Fruit fly (Drosophila melanogaster) whole organism, wandering third instar larva: ENCODE measurements around the gene CG17991.

Experiments
- Abd-B ChIP-seq: fragments of >200 bp; optimal IDR thresholded peaks from 2 replicates; lab custom pipeline; 2017; ENCODE audit warnings: missing biosample characterization, missing genetic modification characterization
- CG32264 ChIP-seq: fragments of 200-800 bp; sonication (Bioruptor generic); optimal IDR thresholded peaks from 2 replicates; lab custom pipeline; 2016; ENCODE audit warnings: missing biosample characterization, missing genetic modification characterization
- CG9705 ChIP-seq: fragments of 200-800 bp; sonication (Bioruptor generic); optimal IDR thresholded peaks from 2 replicates; lab custom pipeline; 2018; ENCODE audit warnings: missing biosample characterization, mild to moderate bottlenecking, missing genetic modification characterization
- CrebA ChIP-seq: fragments of 200-800 bp; sonication (Bioruptor generic); optimal IDR thresholded peaks from 2 replicates; lab custom pipeline; 2016; ENCODE audit warnings: missing biosample characterization, mild to moderate bottlenecking, missing genetic modification characterization, borderline replicate concordance
- Dfd ChIP-seq: fragments of >200 bp; optimal IDR thresholded peaks from 2 replicates; lab custom pipeline; 2017; ENCODE audit warnings: missing biosample characterization, missing genetic modification characterization
- Dif ChIP-seq: fragments of 200-275, 200-300 bp; sonication (Bioruptor generic); optimal IDR thresholded peaks from 2 replicates; lab custom pipeline; 2018; ENCODE audit warnings: missing biosample characterization, missing genetic modification characterization; ENCODE audit not compliant: partially characterized antibody
- GATAd ChIP-seq: sonication (Bioruptor generic); optimal IDR thresholded peaks from 2 replicates; lab custom pipeline; 2016; ENCODE audit warnings: missing biosample characterization, missing genetic modification characterization
- HLH106 ChIP-seq: fragments of 200-800 bp; optimal IDR thresholded peaks from 3 replicates; lab custom pipeline; 2019; ENCODE audit warnings: missing biosample characterization, mild to moderate bottlenecking, missing genetic modification characterization, moderate library complexity
- Hnf4 ChIP-seq: fragments of 200-800 bp; sonication (Bioruptor generic); optimal IDR thresholded peaks from 2 replicates; lab custom pipeline; 2016; ENCODE audit warnings: missing biosample characterization, mild to moderate bottlenecking, missing genetic modification characterization
- Hr78 ChIP-seq: fragments of >200 bp; optimal IDR thresholded peaks from 2 replicates; lab custom pipeline; 2017; ENCODE audit warnings: missing biosample characterization, missing genetic modification characterization
- Hr83 ChIP-seq: fragments of 200-300 bp; sonication (Bioruptor generic); optimal IDR thresholded peaks from 2 replicates; lab custom pipeline; 2016; ENCODE audit warnings: missing biosample characterization, mild to moderate bottlenecking, missing genetic modification characterization, moderate library complexity; ENCODE audit not compliant: poor library complexity, severe bottlenecking
- Jra ChIP-seq: sonication (Bioruptor generic); optimal IDR thresholded peaks from 2 replicates; lab custom pipeline; 2016; ENCODE audit warnings: missing biosample characterization, missing genetic modification characterization
- Mio ChIP-seq: sonication (Bioruptor generic); optimal IDR thresholded peaks from 2 replicates; lab custom pipeline; 2016; ENCODE audit warnings: missing biosample characterization, missing genetic modification characterization
- Myc ChIP-seq: fragments of >200 bp; optimal IDR thresholded peaks from 2 replicates; lab custom pipeline; 2017
- N ChIP-seq: fragments of >200 bp; optimal IDR thresholded peaks from 2 replicates; lab custom pipeline; 2018; ENCODE audit warnings: missing biosample characterization, missing external identifiers, missing genetic modification characterization
- OdsH ChIP-seq: fragments of 200-800 bp; sonication (Bioruptor generic); optimal IDR thresholded peaks from 2 replicates; lab custom pipeline; 2016; ENCODE audit warnings: missing biosample characterization, mild to moderate bottlenecking, missing genetic modification characterization
- Rel ChIP-seq, 2 experiments: fragments of 200-800 bp; sonication (Bioruptor generic) in 1 of 2; optimal IDR thresholded peaks; 2 replicates in 1 of 2; 3 replicates in 1 of 2; lab custom pipeline; 2016 to 2019; ENCODE audit warnings: mild to moderate bottlenecking in 2 of 2, missing biosample characterization in 2 of 2, missing genetic modification characterization in 2 of 2, moderate library complexity in 1 of 2
- Sp1 ChIP-seq: fragments of 200-800 bp; sonication (Bioruptor generic); optimal IDR thresholded peaks from 3 replicates; lab custom pipeline; 2019; ENCODE audit warnings: missing biosample characterization, mild to moderate bottlenecking, missing genetic modification characterization, moderate library complexity
- Vsx2 ChIP-seq: fragments of 200-300, 225-300 bp; sonication (Bioruptor generic); optimal IDR thresholded peaks from 2 replicates; lab custom pipeline; 2018; ENCODE audit warnings: missing biosample characterization, missing genetic modification characterization; ENCODE audit not compliant: partially characterized antibody
- br ChIP-seq: fragments of 200-800 bp; sonication (Bioruptor generic); optimal IDR thresholded peaks from 2 replicates; lab custom pipeline; 2016; ENCODE audit warnings: missing biosample characterization, missing genetic modification characterization
- brk ChIP-seq: fragments of 200-800 bp; sonication (Bioruptor generic); optimal IDR thresholded peaks from 2 replicates; lab custom pipeline; 2016; ENCODE audit warnings: missing biosample characterization, mild to moderate bottlenecking, missing genetic modification characterization
- dl ChIP-seq, 2 experiments: fragments of 175-275, 200-275 bp in 1 of 2; fragments of 200-275 bp in 1 of 2; sonication (Bioruptor generic); optimal IDR thresholded peaks; lab custom pipeline; 2018; ENCODE audit warnings: mild to moderate bottlenecking in 2 of 2, missing biosample characterization in 2 of 2, missing genetic modification characterization in 2 of 2, moderate library complexity in 2 of 2; ENCODE audit not compliant: partially characterized antibody in 2 of 2, insufficient read depth in 1 of 2
- dsf ChIP-seq: sonication (Bioruptor generic); optimal IDR thresholded peaks from 2 replicates; lab custom pipeline; 2016; ENCODE audit warnings: missing biosample characterization, missing genetic modification characterization, borderline replicate concordance
- ey ChIP-seq: fragments of 200-800 bp; sonication (Bioruptor generic); optimal IDR thresholded peaks from 2 replicates; lab custom pipeline; 2016; ENCODE audit warnings: missing biosample characterization, missing genetic modification characterization
- foxo ChIP-seq, 2 experiments: fragments of 200-800 bp; sonication (Bioruptor generic); optimal IDR thresholded peaks; 2 replicates in 1 of 2; 3 replicates in 1 of 2; lab custom pipeline; 2016 to 2017; ENCODE audit warnings: missing biosample characterization in 2 of 2, missing genetic modification characterization in 2 of 2
- fru ChIP-seq: fragments of 200-800 bp; sonication (Bioruptor generic); optimal IDR thresholded peaks from 3 replicates; lab custom pipeline; 2016; ENCODE audit warnings: missing biosample characterization, mild to moderate bottlenecking, missing genetic modification characterization
- h ChIP-seq: fragments of 200-800 bp; sonication (Bioruptor generic); optimal IDR thresholded peaks from 3 replicates; lab custom pipeline; 2016; ENCODE audit warnings: missing biosample characterization, mild to moderate bottlenecking, missing genetic modification characterization
- jim ChIP-seq: fragments of 175-275, 200-325 bp; sonication (Bioruptor generic); optimal IDR thresholded peaks from 2 replicates; lab custom pipeline; 2016; ENCODE audit warnings: missing biosample characterization, mild to moderate bottlenecking, missing genetic modification characterization
- lola ChIP-seq: fragments of >200 bp; optimal IDR thresholded peaks from 2 replicates; lab custom pipeline; 2017; ENCODE audit warnings: missing biosample characterization, missing genetic modification characterization
- psq ChIP-seq: fragments of 200-800 bp; sonication (Bioruptor generic); optimal IDR thresholded peaks from 3 replicates; lab custom pipeline; 2017; ENCODE audit warnings: missing biosample characterization, mild to moderate bottlenecking, missing genetic modification characterization, moderate library complexity
- rgr ChIP-seq: fragments of 200-800 bp; sonication (Bioruptor generic); optimal IDR thresholded peaks from 3 replicates; lab custom pipeline; 2016; ENCODE audit warnings: missing biosample characterization, mild to moderate bottlenecking, missing genetic modification characterization
- sage ChIP-seq: fragments of 200-800 bp; sonication (Bioruptor generic); optimal IDR thresholded peaks from 2 replicates; lab custom pipeline; 2016; ENCODE audit warnings: missing biosample characterization, mild to moderate bottlenecking, missing genetic modification characterization
- sv ChIP-seq: fragments of 200-800 bp; sonication (Bioruptor generic); optimal IDR thresholded peaks from 3 replicates; lab custom pipeline; 2016; ENCODE audit warnings: missing biosample characterization, missing genetic modification characterization
- tai ChIP-seq: sonication (Bioruptor generic); optimal IDR thresholded peaks from 2 replicates; lab custom pipeline; 2016; ENCODE audit warnings: missing biosample characterization, missing genetic modification characterization
- usp ChIP-seq: fragments of >200 bp; optimal IDR thresholded peaks from 2 replicates; lab custom pipeline; 2017; ENCODE audit warnings: missing biosample characterization, missing genetic modification characterization
- woc ChIP-seq: sonication (Bioruptor generic); optimal IDR thresholded peaks from 2 replicates; lab custom pipeline; 2016; ENCODE audit warnings: missing biosample characterization, mild to moderate bottlenecking, missing genetic modification characterization

Gene CG17991

dm6 chr3R:27246264-27246663 lies 5.2 kb downstream of the CG17991 start (continued):
- no peak for TF ChIP-seq Hr78 (GFP tag; lab: Kevin White, UChicago)
- no peak for TF ChIP-seq CrebA (GFP tag; lab: Kevin White, UChicago)
- TF ChIP-seq lola (GFP tag; lab: Kevin White, UChicago): no peak

- TF ChIP-seq brk (no peak), Dif (GFP tag; lab: Kevin White, UChicago) (no peak), jim (GFP tag; lab: Kevin White, UChicago) (no peak), fru (GFP tag; lab: Kevin White, UChicago) (no peak), foxo (GFP tag; optimal IDR thresholded peaks at IDR 0.05; lab: Kevin White, UChicago) (no peak), Abd-B (GFP tag; lab: Kevin White, UChicago) (no peak), h (GFP tag; lab: Kevin White, UChicago) (no peak), OdsH (GFP tag; lab: Kevin White, UChicago) (no peak), Hr83 (GFP tag; lab: Kevin White, UChicago) (no peak), sv (GFP tag; lab: Kevin White, UChicago) (no peak), Mio (no peak)
These were observed 6.8 kb downstream of the CG17991 start, which contains the start of gene CG5984 for dm6 chr3R:27247892-27248291. Gene CG5984 (minus strand): TSS chr3R:27247992.

- TF ChIP-seq CG32264 (GFP tag; lab: Kevin White, UChicago) (no peak), br (no peak), brk (no peak), Rel (GFP tag; optimal IDR thresholded peaks at IDR 0.05; lab: Kevin White, UChicago) (no peak), Rel (tag; optimal IDR thresholded peaks at IDR 0.05; lab: Kevin White, UChicago) (no peak), N (GFP tag; lab: Kevin White, UChicago) (no peak), Jra (GFP tag; lab: Kevin White, UChicago) (no peak), foxo (GFP tag; optimal IDR thresholded peaks at IDR 0.05; lab: Kevin White, UChicago) (no peak), Dif (GFP tag; lab: Kevin White, UChicago) (no peak), sv (GFP tag; lab: Kevin White, UChicago) (no peak), Myc (lab: Kevin White, UChicago) (no peak), dl (GFP tag; optimal IDR thresholded peaks at IDR 0.05; lab: Kevin White, UChicago; ENCODE audit: insufficient read depth in 1 of 2, partially characterized antibody in 2 of 2) (no peak), Hr83 (GFP tag; lab: Kevin White, UChicago) (no peak), Abd-B (GFP tag; lab: Kevin White, UChicago) (no peak), Mio (no peak), lola (GFP tag; lab: Kevin White, UChicago) (no peak), jim (GFP tag; lab: Kevin White, UChicago) (no peak), Dfd (GFP tag; lab: Kevin White, UChicago) (no peak), Hr78 (GFP tag; lab: Kevin White, UChicago) (no peak), dsf (no peak)
These were observed 9.8 kb downstream of the CG17991 start, which contains the start of the genes TTLL6B and TfIIA-L for dm6 chr3R:27250907-27251306. Gene TTLL6B (minus strand): TSS chr3R:27251007. Gene TfIIA-L (plus strand): TSS chr3R:27251112.

dm6 chr3R:27253136-27253920 lies 12.3 kb downstream of the CG17991 start, which contains the start of gene pll:
Gene pll (minus strand): TSS chr3R:27253182.
- TF ChIP-seq lola (GFP tag; lab: Kevin White, UChicago) (no peak), HLH106 (tag; lab: Kevin White, UChicago) (peak; percentile 84), psq (GFP tag; lab: Kevin White, UChicago) (peak; percentile 73), br (no peak), tai (GFP tag; lab: Kevin White, UChicago) (no peak), dsf (no peak), Mio (peak; percentile 49), brk (no peak), sv (GFP tag; lab: Kevin White, UChicago) (peak; percentile 85), Hr83 (GFP tag; lab: Kevin White, UChicago) (peak; percentile 91), Hr78 (GFP tag; lab: Kevin White, UChicago) (no peak), Hnf4 (GFP tag; lab: Kevin White, UChicago) (no peak), Jra (GFP tag; lab: Kevin White, UChicago) (no peak), GATAd (GFP tag; lab: Kevin White, UChicago) (peak; percentile 60), Myc (lab: Kevin White, UChicago) (no peak), OdsH (GFP tag; lab: Kevin White, UChicago) (peak; percentile 74), fru (GFP tag; lab: Kevin White, UChicago) (no peak), Vsx2 (GFP tag; lab: Kevin White, UChicago) (no peak), Abd-B (GFP tag; lab: Kevin White, UChicago) (no peak), rgr (peak; percentile 84), CG9705 (peak; percentile 74), foxo (GFP tag; optimal IDR thresholded peaks at IDR 0.05; lab: Kevin White, UChicago) (peak in 1 of 2 experiments; percentile 88), Sp1 (GFP tag; lab: Kevin White, UChicago) (peak; percentile 72), ey (GFP tag; lab: Kevin White, UChicago) (peak; percentile 82), N (GFP tag; lab: Kevin White, UChicago) (no peak), usp (GFP tag; lab: Kevin White, UChicago) (no peak), sage (GFP tag; lab: Kevin White, UChicago) (no peak), h (GFP tag; lab: Kevin White, UChicago) (peak; percentile 84), dl (GFP tag; optimal IDR thresholded peaks at IDR 0.05; lab: Kevin White, UChicago; ENCODE audit: insufficient read depth in 1 of 2, partially characterized antibody in 2 of 2) (no peak), jim (GFP tag; lab: Kevin White, UChicago) (no peak), Dif (GFP tag; lab: Kevin White, UChicago) (no peak), Rel (GFP tag; optimal IDR thresholded peaks at IDR 0.05; lab: Kevin White, UChicago) (no peak), Rel (tag; optimal IDR thresholded peaks at IDR 0.05; lab: Kevin White, UChicago) (peak; percentile 61), woc (GFP tag; lab: Kevin White, UChicago) (no peak)
